Fruit fly (Drosophila melanogaster) whole organism, prepupa: ENCODE measurements around the gene disco-r.

Experiments used
- Blimp-1 ChIP-seq: fragments of 200-800 bp; sonication (Bioruptor generic); optimal IDR thresholded peaks from 3 replicates; lab custom pipeline; 2017; ENCODE audit warnings: missing biosample characterization, missing genetic modification characterization, mild to moderate bottlenecking, moderate library complexity, missing genetic modification reagents
- CG10631 ChIP-seq: fragments of 200-800 bp; sonication (Bioruptor generic); optimal IDR thresholded peaks from 2 replicates; lab custom pipeline; 2016; ENCODE audit warnings: missing biosample characterization, missing genetic modification characterization
- CG10669 ChIP-seq: fragments of 200-800 bp; sonication (Bioruptor generic); optimal IDR thresholded peaks from 3 replicates; lab custom pipeline; 2018; ENCODE audit warnings: missing biosample characterization, mild to moderate bottlenecking, missing genetic modification characterization, moderate library complexity
- CG11294 ChIP-seq: fragments of 200-800 bp; sonication (Bioruptor generic); IDR thresholded peaks from 2 replicates; pipeline ENCODE4 v1.3.6; 2022; ENCODE audit warnings: missing biosample characterization, missing genetic modification characterization
- CG11762 ChIP-seq: fragments of 200-800 bp; sonication (Bioruptor generic); optimal IDR thresholded peaks from 3 replicates; lab custom pipeline; 2016; ENCODE audit warnings: missing biosample characterization, missing genetic modification characterization; ENCODE audit not compliant: insufficient read depth
- CG11902 ChIP-seq: fragments of 200-800 bp; sonication (Bioruptor generic); optimal IDR thresholded peaks from 3 replicates; lab custom pipeline; 2016; ENCODE audit warnings: missing biosample characterization, missing genetic modification characterization
- CG15336 ChIP-seq: fragments of 200-800 bp; sonication (Bioruptor generic); IDR thresholded peaks from 2 replicates; pipeline ENCODE4 v1.3.6; 2022; ENCODE audit warnings: missing biosample characterization, missing genetic modification characterization
- CG1621 ChIP-seq: fragments of 200-800 bp; sonication (Bioruptor generic); optimal IDR thresholded peaks from 3 replicates; lab custom pipeline; 2018; ENCODE audit warnings: missing biosample characterization, mild to moderate bottlenecking, missing genetic modification characterization
- CG16779 ChIP-seq: fragments of 200-800 bp; sonication (Bioruptor generic); optimal IDR thresholded peaks from 3 replicates; lab custom pipeline; 2017; ENCODE audit warnings: missing biosample characterization, mild to moderate bottlenecking, missing genetic modification characterization
- CG3032 ChIP-seq: fragments of 200-800 bp; optimal IDR thresholded peaks from 2 replicates; lab custom pipeline; 2019; ENCODE audit warnings: missing biosample characterization, mild to moderate bottlenecking, missing genetic modification characterization, moderate library complexity
- CG32006 ChIP-seq: fragments of 200-800 bp; sonication (Bioruptor generic); optimal IDR thresholded peaks from 3 replicates; lab custom pipeline; 2017; ENCODE audit warnings: missing biosample characterization, mild to moderate bottlenecking, missing genetic modification characterization
- CG3919 ChIP-seq: fragments of 200-800 bp; sonication (Bioruptor generic); optimal IDR thresholded peaks from 3 replicates; lab custom pipeline; 2016; ENCODE audit warnings: missing biosample characterization, missing genetic modification characterization
- CG6276 ChIP-seq: fragments of 200-800 bp; sonication (Bioruptor generic); optimal IDR thresholded peaks from 2 replicates; lab custom pipeline; 2017; ENCODE audit warnings: missing biosample characterization, mild to moderate bottlenecking, missing genetic modification characterization
- CG6808 ChIP-seq: fragments of 200-800 bp; sonication (Bioruptor generic); optimal IDR thresholded peaks from 3 replicates; lab custom pipeline; 2017; ENCODE audit warnings: missing biosample characterization, missing genetic modification characterization, mild to moderate bottlenecking, moderate library complexity, missing genetic modification reagents
- CG6854 ChIP-seq: fragments of 200-800 bp; sonication (Bioruptor generic); optimal IDR thresholded peaks from 2 replicates; lab custom pipeline; 2017; ENCODE audit warnings: missing biosample characterization, mild to moderate bottlenecking, missing genetic modification characterization
- CG7368 ChIP-seq: fragments of 200-800 bp; sonication (Bioruptor generic); optimal IDR thresholded peaks from 3 replicates; lab custom pipeline; 2016; ENCODE audit warnings: missing biosample characterization, missing genetic modification characterization
- CG8119 ChIP-seq: fragments of 200-800 bp; sonication (Bioruptor generic); IDR thresholded peaks from 3 replicates; pipeline ENCODE4 v1.3.6; 2022; ENCODE audit warnings: missing biosample characterization, missing genetic modification characterization
- CG8319 ChIP-seq: fragments of 200-800 bp; sonication (Bioruptor generic); optimal IDR thresholded peaks from 3 replicates; lab custom pipeline; 2016; ENCODE audit warnings: missing biosample characterization, missing genetic modification characterization
- CG8632 ChIP-seq: fragments of 200-800 bp; sonication (Bioruptor generic); optimal IDR thresholded peaks from 3 replicates; lab custom pipeline; 2016; ENCODE audit warnings: missing biosample characterization, missing genetic modification characterization
- CG9139 ChIP-seq: fragments of 200-800 bp; sonication (Bioruptor generic); optimal IDR thresholded peaks from 3 replicates; lab custom pipeline; 2017; ENCODE audit warnings: missing biosample characterization, mild to moderate bottlenecking, missing genetic modification characterization
- Eip75B ChIP-seq: fragments of 200-800 bp; sonication (Bioruptor generic); optimal IDR thresholded peaks from 3 replicates; lab custom pipeline; 2016; ENCODE audit warnings: missing biosample characterization, missing genetic modification characterization
- Eip78C ChIP-seq: fragments of 200-800 bp; sonication (Bioruptor generic); peaks from one replicate; lab custom pipeline; 2016; ENCODE audit warnings: missing biosample characterization, missing genetic modification characterization
- Eip93F ChIP-seq: fragments of 200-800 bp; sonication (Bioruptor generic); optimal IDR thresholded peaks from 2 replicates; lab custom pipeline; 2016; ENCODE audit warnings: missing biosample characterization, mild to moderate bottlenecking, missing genetic modification characterization
- Ets21C ChIP-seq: fragments of 200-800 bp; sonication (Bioruptor generic); optimal IDR thresholded peaks from 3 replicates; lab custom pipeline; 2016; ENCODE audit warnings: missing biosample characterization, missing genetic modification characterization
- Ets96B ChIP-seq: fragments of 200-800 bp; optimal IDR thresholded peaks from 2 replicates; lab custom pipeline; 2019; ENCODE audit warnings: missing biosample characterization, mild to moderate bottlenecking, missing genetic modification characterization, moderate library complexity
- Gug ChIP-seq: fragments of 200-800 bp; sonication (Bioruptor generic); IDR thresholded peaks from 2 replicates; pipeline ENCODE4 v1.3.6; 2022; ENCODE audit warnings: missing biosample characterization, missing genetic modification characterization
- Hr38 ChIP-seq: sonication (Bioruptor generic); optimal IDR thresholded peaks from 2 replicates; lab custom pipeline; 2016; ENCODE audit warnings: missing biosample characterization, missing genetic modification characterization
- Hr39 ChIP-seq: fragments of 200-800 bp; sonication (Bioruptor generic); optimal IDR thresholded peaks from 2 replicates; lab custom pipeline; 2016; ENCODE audit warnings: missing biosample characterization, missing genetic modification characterization
- Hr4 ChIP-seq: fragments of 200-800 bp; sonication (Bioruptor generic); optimal IDR thresholded peaks from 3 replicates; lab custom pipeline; 2016; ENCODE audit warnings: missing biosample characterization, missing genetic modification characterization
- Lpt ChIP-seq: fragments of 200-800 bp; sonication (Bioruptor generic); optimal IDR thresholded peaks from 3 replicates; lab custom pipeline; 2016; ENCODE audit warnings: missing biosample characterization, missing genetic modification characterization
- OdsH ChIP-seq: fragments of 200-800 bp; sonication (Bioruptor generic); optimal IDR thresholded peaks from 3 replicates; lab custom pipeline; 2016; ENCODE audit warnings: missing biosample characterization, missing genetic modification characterization
- Smox ChIP-seq: fragments of 200-800 bp; sonication (Bioruptor generic); optimal IDR thresholded peaks from 3 replicates; lab custom pipeline; 2016; ENCODE audit warnings: missing biosample characterization, missing genetic modification characterization
- Sox102F ChIP-seq: fragments of 200-800 bp; sonication (Bioruptor generic); optimal IDR thresholded peaks from 2 replicates; lab custom pipeline; 2016; ENCODE audit warnings: missing biosample characterization, mild to moderate bottlenecking, missing genetic modification characterization
- Sox14 ChIP-seq: fragments of 200-800 bp; sonication (Bioruptor generic); optimal IDR thresholded peaks from 3 replicates; lab custom pipeline; 2016; ENCODE audit warnings: missing biosample characterization, missing genetic modification characterization
- Sox15 ChIP-seq: fragments of 200-800 bp; sonication (Bioruptor generic); optimal IDR thresholded peaks from 3 replicates; lab custom pipeline; 2016; ENCODE audit warnings: missing biosample characterization, missing genetic modification characterization
- acj6 ChIP-seq: fragments of 200-800 bp; sonication (Bioruptor generic); optimal IDR thresholded peaks from 3 replicates; lab custom pipeline; 2016; ENCODE audit warnings: missing biosample characterization, missing genetic modification characterization
- cyc ChIP-seq: fragments of 200-800 bp; sonication (Bioruptor generic); optimal IDR thresholded peaks from 3 replicates; lab custom pipeline; 2016; ENCODE audit warnings: missing biosample characterization, missing genetic modification characterization
- dac ChIP-seq: fragments of 200-800 bp; sonication (Bioruptor generic); optimal IDR thresholded peaks from 2 replicates; lab custom pipeline; 2017; ENCODE audit warnings: missing biosample characterization, mild to moderate bottlenecking, missing genetic modification characterization
- esn ChIP-seq: fragments of 200-800 bp; sonication (Bioruptor generic); optimal IDR thresholded peaks from 2 replicates; lab custom pipeline; 2016; ENCODE audit warnings: missing biosample characterization, mild to moderate bottlenecking, missing genetic modification characterization, moderate library complexity
- fd59A ChIP-seq: fragments of 200-800 bp; sonication (Bioruptor generic); optimal IDR thresholded peaks from 2 replicates; lab custom pipeline; 2017; ENCODE audit warnings: missing biosample characterization, mild to moderate bottlenecking, missing genetic modification characterization, missing genetic modification reagents
- lz ChIP-seq: fragments of 200-800 bp; sonication (Bioruptor generic); optimal IDR thresholded peaks from 3 replicates; lab custom pipeline; 2016; ENCODE audit warnings: missing biosample characterization, missing genetic modification characterization
- net ChIP-seq: fragments of 200-800 bp; sonication (Bioruptor generic); optimal IDR thresholded peaks from 3 replicates; lab custom pipeline; 2016; ENCODE audit warnings: missing biosample characterization, missing genetic modification characterization
- salr ChIP-seq, 2 experiments: fragments of 200-800 bp; sonication (Bioruptor generic); optimal IDR thresholded peaks; 3 replicates each; lab custom pipeline; 2016 to 2018; ENCODE audit warnings: missing biosample characterization in 2 of 2, missing genetic modification characterization in 2 of 2, mild to moderate bottlenecking in 1 of 2
- spab ChIP-seq: fragments of 200-800 bp; sonication (Bioruptor generic); optimal IDR thresholded peaks from 2 replicates; lab custom pipeline; 2017; ENCODE audit warnings: missing biosample characterization, mild to moderate bottlenecking, missing genetic modification characterization, missing genetic modification reagents
- ss ChIP-seq, 2 experiments: fragments of 200-800 bp; sonication (Bioruptor generic); optimal IDR thresholded peaks; 2 replicates in 1 of 2; 3 replicates in 1 of 2; lab custom pipeline; 2017 to 2018; ENCODE audit warnings: mild to moderate bottlenecking in 2 of 2, missing biosample characterization in 2 of 2, missing genetic modification characterization in 2 of 2, moderate library complexity in 1 of 2
- topi ChIP-seq: fragments of 200-800 bp; sonication (Bioruptor generic); optimal IDR thresholded peaks from 3 replicates; lab custom pipeline; 2016; ENCODE audit warnings: missing biosample characterization, missing genetic modification characterization

Gene disco-r

dm6 chrX:16103482-16103881, 45.3 kb downstream of the disco-r start (continued):
- TF ChIP-seq CG1621 (no peak), CG3032 (tag; lab: Kevin White, UChicago) (no peak), CG11294 (GFP tag; lab: Robert Waterston, UW) (no peak), Lpt (no peak), OdsH (peak; percentile 35), Smox (peak; percentile 52), net (no peak), Gug (GFP tag; lab: Robert Waterston, UW) (no peak), cyc (GFP tag; lab: Kevin White, UChicago) (peak; percentile 59), CG6854 (no peak), acj6 (peak; percentile 43), CG11762 (GFP tag; lab: Kevin White, UChicago) (no peak), Sox15 (no peak), Ets21C (GFP tag; lab: Kevin White, UChicago) (peak; percentile 23), Blimp-1 (no peak), CG8632 (GFP tag; lab: Kevin White, UChicago) (peak; percentile 32), CG8319 (GFP tag; lab: Kevin White, UChicago) (peak; percentile 15), esn (peak; percentile 67), Eip75B (peak; percentile 55), CG10669 (GFP tag; lab: Kevin White, UChicago) (no peak), CG6276 (GFP tag; lab: Kevin White, UChicago) (no peak), CG32006 (GFP tag; lab: Kevin White, UChicago) (peak; percentile 14), CG6808 (GFP tag; lab: Kevin White, UChicago) (no peak), salr (GFP tag; optimal IDR thresholded peaks at IDR 0.05; lab: Kevin White, UChicago) (peak in 1 of 2 experiments; percentile 4)

dm6 chrX:16102338-16103218, 46.2 kb downstream of the disco-r start:
- TF ChIP-seq Sox15: peak; percentile 43
- TF ChIP-seq salr (GFP tag; optimal IDR thresholded peaks at IDR 0.05; lab: Kevin White, UChicago): peak in 1 of 2 experiments; percentile 15
- TF ChIP-seq spab (GFP tag; lab: Kevin White, UChicago): no peak
- TF ChIP-seq CG8319 (GFP tag; lab: Kevin White, UChicago): peak; percentile 35
- peak; percentile 55 for TF ChIP-seq Ets21C (GFP tag; lab: Kevin White, UChicago)
- no peak for TF ChIP-seq Hr4
- peak; percentile 51 for TF ChIP-seq OdsH
- TF ChIP-seq Smox: peak; percentile 75
- TF ChIP-seq Hr39: peak; percentile 73
- TF ChIP-seq CG6276 (GFP tag; lab: Kevin White, UChicago): no peak
- peak; percentile 80 for TF ChIP-seq lz
- no peak for TF ChIP-seq dac (GFP tag; lab: Kevin White, UChicago)
- no peak for TF ChIP-seq CG10669 (GFP tag; lab: Kevin White, UChicago)
- TF ChIP-seq Sox14 (GFP tag; lab: Kevin White, UChicago): peak; percentile 41
- TF ChIP-seq CG1621: no peak
- TF ChIP-seq topi (GFP tag; lab: Kevin White, UChicago): peak; percentile 82
- TF ChIP-seq ss (GFP tag; optimal IDR thresholded peaks at IDR 0.05; lab: Kevin White, UChicago): peak in 1 of 2 experiments; percentile 30
- TF ChIP-seq CG10631: peak; percentile 45
- TF ChIP-seq CG9139 (GFP tag; lab: Kevin White, UChicago): no peak
- TF ChIP-seq Eip78C: peak; percentile 86
- TF ChIP-seq CG7368 (GFP tag; lab: Kevin White, UChicago): no peak
- TF ChIP-seq CG8119 (GFP tag; lab: Robert Waterston, UW): no peak
- TF ChIP-seq Eip93F (GFP tag; lab: Kevin White, UChicago): peak; percentile 62
- peak; percentile 26 for TF ChIP-seq CG32006 (GFP tag; lab: Kevin White, UChicago)
- peak; percentile 60 for TF ChIP-seq acj6
- TF ChIP-seq CG6808 (GFP tag; lab: Kevin White, UChicago): no peak
- peak; percentile 73 for TF ChIP-seq cyc (GFP tag; lab: Kevin White, UChicago)
- TF ChIP-seq net: peak; percentile 33
- TF ChIP-seq Ets96B: no peak
- no peak for TF ChIP-seq CG16779 (tag; lab: Kevin White, UChicago)
- TF ChIP-seq Eip75B: peak; percentile 59
- TF ChIP-seq CG11902: peak; percentile 46
- no peak for TF ChIP-seq fd59A
- TF ChIP-seq CG11762 (GFP tag; lab: Kevin White, UChicago): peak; percentile 18
- no peak for TF ChIP-seq Hr38 (GFP tag; lab: Kevin White, UChicago)
- TF ChIP-seq Sox102F: peak; percentile 78
- peak; percentile 4 for TF ChIP-seq Lpt
- TF ChIP-seq CG3919: peak; percentile 47
- no peak for TF ChIP-seq CG15336
